Worm (Caenorhabditis elegans) whole organism, L1 larva: ENCODE measurements around the gene fbxa-95.

Source experiments
- Y116A8C.19 ChIP-seq: sonication (generic microtip); optimal IDR thresholded peaks from 2 replicates; lab custom pipeline; 2016; ENCODE audit warnings: missing compliant biosample characterization, missing genetic modification characterization, borderline replicate concordance
- ama-1 ChIP-seq: fragments of 150-350 bp; optimal IDR thresholded peaks from 2 replicates; lab custom pipeline; 2014
- fkh-10 ChIP-seq: sonication (generic microtip); optimal IDR thresholded peaks from 2 replicates; lab custom pipeline; 2017; ENCODE audit warnings: missing biosample characterization, missing genetic modification reagents, missing genetic modification characterization
- fkh-8 ChIP-seq: sonication (generic microtip); optimal IDR thresholded peaks from 2 replicates; lab custom pipeline; 2016; ENCODE audit warnings: mild to moderate bottlenecking, missing genetic modification characterization, missing compliant biosample characterization
- hlh-17 ChIP-seq: fragments of 200-800 bp; sonication (Bioruptor generic); optimal IDR thresholded peaks from 2 replicates; lab custom pipeline; 2018; ENCODE audit warnings: missing genetic modification characterization, mild to moderate bottlenecking, missing compliant biosample characterization, moderate library complexity, borderline replicate concordance
- lsy-2 ChIP-seq, 2 experiments: fragments of 150-350 bp; optimal IDR thresholded peaks; 2 replicates each; lab custom pipeline; 2014; ENCODE audit warnings: missing biosample characterization in 2 of 2, missing genetic modification characterization in 2 of 2
- mep-1 ChIP-seq: fragments of 150-350 bp; optimal IDR thresholded peaks from 2 replicates; lab custom pipeline; 2014; ENCODE audit warnings: missing biosample characterization, missing genetic modification characterization
- nhr-28 ChIP-seq: fragments of 150-350 bp; optimal IDR thresholded peaks from 2 replicates; lab custom pipeline; 2014; ENCODE audit warnings: missing biosample characterization, missing genetic modification characterization
- ztf-11 ChIP-seq, 2 experiments: sonication (generic microtip); optimal IDR thresholded peaks; 2 replicates each; lab custom pipeline; 2016 to 2017; ENCODE audit warnings: missing genetic modification characterization in 2 of 2, missing biosample characterization in 1 of 2, missing compliant biosample characterization in 1 of 2

ce11 chrV:15569702-15570430 is 1.4 kb upstream of the fbxa-95 start, which contains the start of gene lsm-5:
- TF ChIP-seq hlh-17 (GFP tag; lab: Kevin White, UChicago), result no peak
- peak; percentile 4 for TF ChIP-seq fkh-8 (tag; lab: Kevin White, UChicago)
- peak; percentile 95 for TF ChIP-seq ama-1
- no peak for TF ChIP-seq fkh-10 (GFP tag; lab: Kevin White, UChicago)
- no peak for TF ChIP-seq ztf-11 (tag; optimal IDR thresholded peaks at IDR 0.05; lab: Kevin White, UChicago)
- TF ChIP-seq nhr-28 (tag; lab: Kevin White, UChicago), result no peak
- TF ChIP-seq lsy-2 (tag; optimal IDR thresholded peaks at IDR 0.05; lab: Kevin White, UChicago), result peak; percentile 65 to 82
- no peak for TF ChIP-seq Y116A8C.19
- peak; percentile 50 for TF ChIP-seq mep-1 (tag; lab: Kevin White, UChicago)
